Comparison of ENCODE assay signal across 1 fruit fly cellular context in the genomic region with DNA sequence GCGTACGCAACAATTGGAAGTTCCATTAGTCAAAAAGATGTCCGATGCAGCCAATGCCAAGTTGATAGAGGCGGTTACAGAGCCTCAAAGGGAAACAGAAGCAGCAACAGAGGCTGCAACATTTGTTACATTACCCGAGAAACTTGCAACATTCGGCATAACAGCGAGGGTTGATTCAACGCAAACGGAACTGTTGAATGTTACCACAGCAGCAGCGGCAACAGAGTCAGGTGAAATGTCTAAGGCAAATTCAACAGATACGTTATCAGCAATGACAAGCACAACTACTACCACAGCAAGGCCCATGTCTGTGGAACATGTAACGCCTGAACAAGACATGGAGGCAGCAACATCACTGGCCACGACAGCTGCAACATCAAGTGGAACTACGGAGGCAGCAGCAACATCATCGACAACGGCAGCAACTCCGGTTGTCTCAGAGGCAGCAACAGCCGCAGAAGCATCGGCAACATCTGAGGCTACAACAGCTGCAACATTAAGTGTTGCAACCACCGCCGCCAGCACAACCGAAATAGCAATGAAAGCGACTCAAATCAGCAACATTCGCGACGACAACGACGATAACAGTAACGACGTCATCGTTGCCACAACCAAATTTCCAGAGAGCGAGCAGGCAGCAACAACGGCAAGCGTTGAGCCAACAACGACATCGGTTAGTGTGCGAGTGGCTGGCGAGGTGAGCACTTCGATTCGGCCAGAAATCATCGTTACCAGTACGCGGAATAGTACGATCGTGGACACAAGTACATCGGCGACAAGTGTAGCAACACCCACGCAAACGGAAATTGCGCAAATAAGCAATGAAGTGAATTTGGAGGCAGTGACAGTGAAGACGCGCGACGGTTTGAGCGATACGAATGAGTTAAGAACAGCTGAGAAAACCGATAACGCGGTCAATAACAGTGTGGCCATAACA.
TF ChIP-seq lines count a peak whose summit lies in the region.

No protein-coding gene starts in this region.

TF ChIP-seq in whole organism, embryonic, 481 proteins besides CTCF, POLR2A, EP300 and RAD21 (continued from another document):
- no peak for TF ChIP-seq Oaz (GFP tag; IDR thresholded peaks at IDR 0.05; lab: Robert Waterston, UW)
- peak; percentile 23 for TF ChIP-seq CG10543 (GFP tag; optimal IDR thresholded peaks at IDR 0.05; lab: Kevin White, UChicago)
- peak; percentile 83 for TF ChIP-seq Deaf1 (tag; optimal IDR thresholded peaks at IDR 0.05; lab: Kevin White, UChicago)
- no peak for TF ChIP-seq CG42726 (GFP tag; IDR thresholded peaks at IDR 0.05; lab: Robert Waterston, UW; ENCODE audit: partially characterized antibody)
- TF ChIP-seq CG9817 (tag; optimal IDR thresholded peaks at IDR 0.05; lab: Kevin White, UChicago): no peak
- TF ChIP-seq cwo (GFP tag; optimal IDR thresholded peaks at IDR 0.05; lab: Kevin White, UChicago): peak; percentile 6
- TF ChIP-seq Hand (GFP tag; optimal IDR thresholded peaks at IDR 0.05; lab: Kevin White, UChicago): no peak
- TF ChIP-seq dmrt99B (tag; optimal IDR thresholded peaks at IDR 0.05; lab: Kevin White, UChicago): no peak
- 0 out of 3 replicates have a peak, but pooled peaks have one; percentile 31 for TF ChIP-seq Doc3 (GFP tag; IDR thresholded peaks at IDR 0.05; lab: Robert Waterston, UW; ENCODE audit: partially characterized antibody)
- no peak for TF ChIP-seq salm (tag; optimal IDR thresholded peaks at IDR 0.05; lab: Kevin White, UChicago)
- TF ChIP-seq Dbx (GFP tag; IDR thresholded peaks at IDR 0.05; lab: Robert Waterston, UW): no peak
- no peak for TF ChIP-seq CG14014 (GFP tag; IDR thresholded peaks at IDR 0.05; lab: Robert Waterston, UW)
- TF ChIP-seq CG6175 (GFP tag; IDR thresholded peaks at IDR 0.05; lab: Robert Waterston, UW): peak; percentile 71
- peak; percentile 17 for TF ChIP-seq CrebB (tag; optimal IDR thresholded peaks at IDR 0.05; lab: Kevin White, UChicago)
- TF ChIP-seq MESR4 (GFP tag; optimal IDR thresholded peaks at IDR 0.05; lab: Kevin White, UChicago): no peak
- TF ChIP-seq Jarid2 (GFP tag; optimal IDR thresholded peaks at IDR 0.05; lab: Kevin White, UChicago): peak; percentile 55
- TF ChIP-seq exex (tag; optimal IDR thresholded peaks at IDR 0.05; lab: Kevin White, UChicago): peak; percentile 6
- no peak for TF ChIP-seq Six4 (GFP tag; optimal IDR thresholded peaks at IDR 0.05; lab: Kevin White, UChicago)
- TF ChIP-seq CG7786 (GFP tag; optimal IDR thresholded peaks at IDR 0.05; lab: Kevin White, UChicago): no peak
- 0 out of 2 replicates have a peak, but pooled peaks have one; percentile 14 for TF ChIP-seq Atf6 (GFP tag; IDR thresholded peaks at IDR 0.05; lab: Robert Waterston, UW)
- TF ChIP-seq repo (GFP tag; optimal IDR thresholded peaks at IDR 0.05; lab: Kevin White, UChicago): no peak
- no peak for TF ChIP-seq CG12744 (GFP tag; optimal IDR thresholded peaks at IDR 0.05; lab: Kevin White, UChicago)
- TF ChIP-seq Chrac-16 (GFP tag; optimal IDR thresholded peaks at IDR 0.05; lab: Kevin White, UChicago): no peak
- TF ChIP-seq HmgZ (tag; optimal IDR thresholded peaks at IDR 0.05; lab: Kevin White, UChicago): peak; percentile 14
- no peak for TF ChIP-seq Ravus (GFP tag; IDR thresholded peaks at IDR 0.05; lab: Robert Waterston, UW)
- no peak for TF ChIP-seq CG5245 (GFP tag; optimal IDR thresholded peaks at IDR 0.05; lab: Kevin White, UChicago)
- no peak for TF ChIP-seq CG2199 (GFP tag; IDR thresholded peaks at IDR 0.05; lab: Robert Waterston, UW)
- 0 out of 3 replicates have a peak, but pooled peaks have one; percentile 10 for TF ChIP-seq CG16813 (GFP tag; IDR thresholded peaks at IDR 0.05; lab: Robert Waterston, UW; ENCODE audit: partially characterized antibody)
- TF ChIP-seq CG5180 (GFP tag; optimal IDR thresholded peaks at IDR 0.05; lab: Kevin White, UChicago): peak; percentile 77
- 0 out of 3 replicates have a peak, but pooled peaks have one; percentile 7 for TF ChIP-seq row (GFP tag; IDR thresholded peaks at IDR 0.05; lab: Robert Waterston, UW)
- TF ChIP-seq Sox102F (GFP tag; optimal IDR thresholded peaks at IDR 0.05; lab: Kevin White, UChicago): no peak
- no peak for TF ChIP-seq fu2 (GFP tag; optimal IDR thresholded peaks at IDR 0.05; lab: Kevin White, UChicago)
- no peak for TF ChIP-seq gsb (GFP tag; IDR thresholded peaks at IDR 0.05; lab: Robert Waterston, UW)
- TF ChIP-seq pfk (GFP tag; optimal IDR thresholded peaks at IDR 0.05; lab: Kevin White, UChicago): no peak
- no peak for TF ChIP-seq CG12769 (tag; optimal IDR thresholded peaks at IDR 0.05; lab: Kevin White, UChicago)
- TF ChIP-seq CG8281 (tag; optimal IDR thresholded peaks at IDR 0.05; lab: Kevin White, UChicago): no peak
- no peak for TF ChIP-seq CG7357 (GFP tag; IDR thresholded peaks at IDR 0.05; lab: Robert Waterston, UW)
- no peak for TF ChIP-seq lola (GFP tag; optimal IDR thresholded peaks at IDR 0.05; lab: Kevin White, UChicago)
- no peak for TF ChIP-seq h (optimal IDR thresholded peaks at IDR 0.05; lab: Kevin White, UChicago)
- no peak for TF ChIP-seq jing (GFP tag; optimal IDR thresholded peaks at IDR 0.05; lab: Kevin White, UChicago)
- no peak for TF ChIP-seq Ets97D (GFP tag; optimal IDR thresholded peaks at IDR 0.05; lab: Kevin White, UChicago)
- TF ChIP-seq CG1529 (GFP tag; optimal IDR thresholded peaks at IDR 0.05; lab: Kevin White, UChicago): no peak
- peak; percentile 13 for TF ChIP-seq Fer1 (GFP tag; optimal IDR thresholded peaks at IDR 0.05; lab: Kevin White, UChicago)
- no peak for TF ChIP-seq br (optimal IDR thresholded peaks at IDR 0.05; lab: Kevin White, UChicago)
- TF ChIP-seq cg (GFP tag; optimal IDR thresholded peaks at IDR 0.05; lab: Kevin White, UChicago): peak; percentile 6
- TF ChIP-seq Poxn (GFP tag; IDR thresholded peaks at IDR 0.05; lab: Robert Waterston, UW): no peak
- peak; percentile 66 for TF ChIP-seq Med (GFP tag; lab: Kevin White, UChicago)
- TF ChIP-seq CG12071 (GFP tag; optimal IDR thresholded peaks at IDR 0.05; lab: Kevin White, UChicago): no peak
- peak; percentile 12 for TF ChIP-seq caup (GFP tag; optimal IDR thresholded peaks at IDR 0.05; lab: Kevin White, UChicago; ENCODE audit: severe bottlenecking)
- TF ChIP-seq Dp (GFP tag; optimal IDR thresholded peaks at IDR 0.05; lab: Kevin White, UChicago): no peak
- TF ChIP-seq Spps (tag; optimal IDR thresholded peaks at IDR 0.05; lab: Kevin White, UChicago): no peak
- no peak for TF ChIP-seq CG3065 (GFP tag; optimal IDR thresholded peaks at IDR 0.05; lab: Kevin White, UChicago)
- TF ChIP-seq onecut (GFP tag; IDR thresholded peaks at IDR 0.05; lab: Robert Waterston, UW): peak; percentile 36
- TF ChIP-seq zfh2 (GFP tag; optimal IDR thresholded peaks at IDR 0.05; lab: Kevin White, UChicago): no peak
- no peak for TF ChIP-seq CG7271 (tag; optimal IDR thresholded peaks at IDR 0.05; lab: Kevin White, UChicago)
- no peak for TF ChIP-seq cas (GFP tag; IDR thresholded peaks at IDR 0.05; lab: Robert Waterston, UW)
- no peak for TF ChIP-seq Nf-YC (tag; optimal IDR thresholded peaks at IDR 0.05; lab: Kevin White, UChicago)
- TF ChIP-seq her (GFP tag; optimal IDR thresholded peaks at IDR 0.05; lab: Kevin White, UChicago): no peak
- no peak for TF ChIP-seq usp (GFP tag; optimal IDR thresholded peaks at IDR 0.05; lab: Kevin White, UChicago)
- no peak for TF ChIP-seq CG12236 (GFP tag; optimal IDR thresholded peaks at IDR 0.05; lab: Kevin White, UChicago)
- peak; percentile 36 for TF ChIP-seq sug (tag; optimal IDR thresholded peaks at IDR 0.05; lab: Kevin White, UChicago)
- peak; percentile 52 for TF ChIP-seq mirr (GFP tag; optimal IDR thresholded peaks at IDR 0.05; lab: Kevin White, UChicago)
- TF ChIP-seq CG2129 (GFP tag; IDR thresholded peaks at IDR 0.05; lab: Robert Waterston, UW; ENCODE audit: partially characterized antibody): no peak
- no peak for TF ChIP-seq CG12659 (GFP tag; optimal IDR thresholded peaks at IDR 0.05; lab: Kevin White, UChicago)
- peak; percentile 88 for TF ChIP-seq CG3995 (GFP tag; optimal IDR thresholded peaks at IDR 0.05; lab: Kevin White, UChicago)
- TF ChIP-seq CG1024 (GFP tag; IDR thresholded peaks at IDR 0.05; lab: Robert Waterston, UW): no peak
- no peak for TF ChIP-seq CG7963 (GFP tag; IDR thresholded peaks at IDR 0.05; lab: Robert Waterston, UW; ENCODE audit: partially characterized antibody)
- no peak for TF ChIP-seq NfI (GFP tag; optimal IDR thresholded peaks at IDR 0.05; lab: Kevin White, UChicago)
- no peak for TF ChIP-seq CG7987 (GFP tag; optimal IDR thresholded peaks at IDR 0.05; lab: Kevin White, UChicago)
- no peak for TF ChIP-seq pho (GFP tag; optimal IDR thresholded peaks at IDR 0.05; lab: Kevin White, UChicago)
- no peak for TF ChIP-seq CG12219 (GFP tag; optimal IDR thresholded peaks at IDR 0.05; lab: Kevin White, UChicago)
- TF ChIP-seq yki (optimal IDR thresholded peaks at IDR 0.05; lab: Kevin White, UChicago): no peak
- TF ChIP-seq CG9437 (GFP tag; optimal IDR thresholded peaks at IDR 0.05; lab: Kevin White, UChicago): no peak
- TF ChIP-seq BtbVII (GFP tag; optimal IDR thresholded peaks at IDR 0.05; lab: Kevin White, UChicago): peak; percentile 64
- no peak for TF ChIP-seq CG8944 (GFP tag; optimal IDR thresholded peaks at IDR 0.05; lab: Kevin White, UChicago)
- TF ChIP-seq so (GFP tag; IDR thresholded peaks at IDR 0.05; lab: Robert Waterston, UW): no peak
- TF ChIP-seq ssp (GFP tag; IDR thresholded peaks at IDR 0.05; lab: Robert Waterston, UW): no peak
- no peak for TF ChIP-seq CG12299 (tag; optimal IDR thresholded peaks at IDR 0.05; lab: Kevin White, UChicago)
- TF ChIP-seq CG6813 (GFP tag; optimal IDR thresholded peaks at IDR 0.05; lab: Kevin White, UChicago): no peak
- no peak for TF ChIP-seq Sox100B (GFP tag; optimal IDR thresholded peaks at IDR 0.05; lab: Kevin White, UChicago)
- no peak for TF ChIP-seq dysf (GFP tag; IDR thresholded peaks at IDR 0.05; lab: Robert Waterston, UW)
- TF ChIP-seq CG10431 (GFP tag; optimal IDR thresholded peaks at IDR 0.05; lab: Kevin White, UChicago): no peak
- TF ChIP-seq CG18476 (GFP tag; optimal IDR thresholded peaks at IDR 0.05; lab: Kevin White, UChicago): peak; percentile 99
- TF ChIP-seq CG15011 (GFP tag; optimal IDR thresholded peaks at IDR 0.05; lab: Kevin White, UChicago): no peak
- no peak for TF ChIP-seq wek (GFP tag; optimal IDR thresholded peaks at IDR 0.05; lab: Kevin White, UChicago)
- TF ChIP-seq CG31365 (tag; optimal IDR thresholded peaks at IDR 0.05; lab: Kevin White, UChicago): no peak
- TF ChIP-seq CG17802 (tag; optimal IDR thresholded peaks at IDR 0.05; lab: Kevin White, UChicago): no peak
- no peak for TF ChIP-seq scrt (GFP tag; optimal IDR thresholded peaks at IDR 0.05; lab: Kevin White, UChicago)
- no peak for TF ChIP-seq az2 (GFP tag; optimal IDR thresholded peaks at IDR 0.05; lab: Kevin White, UChicago)
- TF ChIP-seq B-H2 (GFP tag; optimal IDR thresholded peaks at IDR 0.05; lab: Kevin White, UChicago): peak; percentile 15
- TF ChIP-seq ap (GFP tag; IDR thresholded peaks at IDR 0.05; lab: Robert Waterston, UW): no peak
- TF ChIP-seq Atf3 (GFP tag; optimal IDR thresholded peaks at IDR 0.05; lab: Kevin White, UChicago): no peak
